Fruit fly (Drosophila melanogaster): ENCODE measurements around the gene CG32365.

DNA sequence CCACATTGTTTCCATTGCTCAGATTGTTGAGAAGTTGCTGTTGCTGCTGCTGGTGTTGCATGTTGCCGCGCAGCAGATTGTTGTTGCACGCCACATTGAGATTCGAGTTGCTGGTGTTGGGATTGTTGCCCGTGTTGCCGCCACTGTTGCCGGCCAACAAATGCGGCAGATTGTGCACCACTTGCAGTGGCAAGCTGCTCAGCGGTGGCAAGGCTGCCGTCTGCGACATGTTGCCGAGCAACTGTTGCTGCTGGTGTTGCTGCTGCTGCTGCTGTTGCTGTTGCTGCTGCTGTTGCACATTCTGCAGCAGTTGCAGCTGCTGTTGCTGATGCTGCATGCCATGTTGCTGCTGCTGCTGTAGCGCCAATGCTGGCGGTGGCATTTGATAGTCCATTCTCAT lies 42.7 kb upstream of the CG32365 start:
- TF ChIP-seq Med (GFP tag) = peak; percentile 31
- no peak for TF ChIP-seq Oaz (GFP tag; IDR thresholded peaks at IDR 0.05)
- TF ChIP-seq sc (optimal IDR thresholded peaks at IDR 0.05) = no peak
- TF ChIP-seq sc (GFP tag; optimal IDR thresholded peaks at IDR 0.05) = no peak
- TF ChIP-seq CG13296 (GFP tag; optimal IDR thresholded peaks at IDR 0.05) = no peak
- TF ChIP-seq CG7963 (GFP tag; IDR thresholded peaks at IDR 0.05; ENCODE audit: partially characterized antibody) = no peak
- no peak for TF ChIP-seq CG12104 (GFP tag; optimal IDR thresholded peaks at IDR 0.05)

Data from whole organism, embryonic.